Fruit fly (Drosophila melanogaster) Kc167 (cell line): Measurements from ENCODE around the gene CG14420.

ENCODE experiments used
- Myc ChIP-seq: fragments of >200 bp; optimal IDR thresholded peaks from 2 replicates; lab custom pipeline; 2017; ENCODE audit warnings: missing external identifiers
- Sin3A ChIP-seq: fragments of >200 bp; optimal IDR thresholded peaks from 2 replicates; lab custom pipeline; 2018; ENCODE audit warnings: missing external identifiers
- h ChIP-seq: fragments of >200 bp; optimal IDR thresholded peaks from 3 replicates; lab custom pipeline; 2018; ENCODE audit warnings: missing external identifiers
- insv ChIP-seq: fragments of >200 bp; optimal IDR thresholded peaks from 3 replicates; lab custom pipeline; 2018; ENCODE audit warnings: missing external identifiers
- psq ChIP-seq: fragments of >200 bp; optimal IDR thresholded peaks from 2 replicates; lab custom pipeline; 2017; ENCODE audit warnings: missing external identifiers
- ttk ChIP-seq: sonication (Bioruptor generic); optimal IDR thresholded peaks from 2 replicates; lab custom pipeline; 2017; ENCODE audit warnings: missing external identifiers

The CG14420 gene

DNA sequence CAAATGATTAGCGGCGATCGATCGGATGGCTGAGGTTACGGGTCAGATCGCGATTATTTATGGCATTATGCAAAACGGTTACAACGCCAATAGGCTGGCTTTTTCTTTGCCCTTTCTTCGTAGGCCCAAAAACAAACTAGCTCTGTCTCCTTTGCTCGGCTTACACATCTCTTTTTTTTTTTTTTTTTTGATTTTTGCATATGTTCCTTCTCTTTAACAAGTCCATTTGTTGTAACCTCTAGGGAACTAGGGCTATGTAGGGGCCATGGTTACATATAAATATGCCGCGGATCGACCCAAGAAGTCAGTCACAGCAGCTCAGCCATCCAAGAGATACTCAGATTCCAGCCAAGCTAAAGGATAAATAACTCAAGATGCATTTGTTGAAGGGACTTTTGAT is 2.5 kb downstream of the CG14420 start, which contains the start of gene CG14421:
Gene CG14421 (plus strand): TSS at position 301 of the 400 bp plus-strand sequence.
- TF ChIP-seq ttk (lab: Kevin White, UChicago) (no peak), h (lab: Kevin White, UChicago) (no peak), Sin3A (lab: Kevin White, UChicago) (no peak)

DNA sequence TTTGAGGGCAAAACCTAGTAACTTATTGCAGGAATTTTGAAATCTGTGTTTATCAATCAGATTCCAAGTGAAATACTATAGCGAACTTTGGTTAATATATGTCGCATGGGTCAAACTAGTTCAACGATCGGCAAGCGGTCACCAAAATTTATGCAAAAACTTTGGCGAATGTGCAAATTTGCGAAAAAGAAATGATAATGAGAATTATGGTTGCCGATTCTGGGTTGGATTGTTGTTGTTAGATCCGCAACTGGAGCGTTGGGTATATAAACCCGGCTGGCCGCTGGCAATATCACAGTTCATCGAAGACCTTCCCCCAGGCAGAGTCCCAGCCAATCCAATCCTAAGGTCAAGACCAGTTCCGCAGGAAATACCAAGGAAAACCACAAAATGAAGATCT is 4.4 kb downstream of the CG14420 start, which contains the start of gene CG14422:
Gene CG14422 (plus strand): TSS at position 301 of the 400 bp plus-strand sequence.
- TF ChIP-seq ttk (lab: Kevin White, UChicago) (no peak), Myc (lab: Kevin White, UChicago) (no peak), insv (lab: Kevin White, UChicago) (no peak), Sin3A (lab: Kevin White, UChicago) (no peak), h (lab: Kevin White, UChicago) (no peak), psq (lab: Kevin White, UChicago) (no peak)

DNA sequence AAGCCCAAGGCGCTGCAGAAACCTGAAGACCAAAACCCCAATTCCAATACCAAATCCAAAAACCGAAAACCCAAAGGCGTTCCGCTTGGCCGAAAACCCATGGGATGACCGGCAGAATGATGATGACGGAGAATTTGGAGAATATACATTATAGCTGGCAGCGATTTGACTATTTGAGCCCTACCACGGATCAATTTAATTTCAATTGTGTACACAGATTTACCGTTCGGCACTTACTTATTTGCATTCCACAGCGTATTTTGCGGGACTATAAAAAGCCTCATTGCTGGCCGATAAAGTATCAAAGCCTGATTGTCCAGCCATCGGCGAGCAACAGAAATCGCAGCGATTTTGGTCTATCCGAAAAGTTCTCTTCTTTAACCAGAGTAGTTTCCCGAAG is 6.4 kb downstream of the CG14420 start, which contains the start of gene CG14423:
Gene CG14423 (plus strand): TSS at position 301 of the 400 bp plus-strand sequence.
- TF ChIP-seq psq (lab: Kevin White, UChicago), result no peak
- no peak for TF ChIP-seq Myc (lab: Kevin White, UChicago)
- no peak for TF ChIP-seq Sin3A (lab: Kevin White, UChicago)
- TF ChIP-seq h (lab: Kevin White, UChicago), result no peak
- no peak for TF ChIP-seq ttk (lab: Kevin White, UChicago)
- TF ChIP-seq insv (lab: Kevin White, UChicago), result no peak

- TF ChIP-seq Myc (lab: Kevin White, UChicago), result no peak
- no peak for TF ChIP-seq ttk (lab: Kevin White, UChicago)
- no peak for TF ChIP-seq psq (lab: Kevin White, UChicago)
- TF ChIP-seq insv (lab: Kevin White, UChicago), result no peak
- no peak for TF ChIP-seq Sin3A (lab: Kevin White, UChicago)
These were observed 8.1 kb downstream of the CG14420 start, which contains the start of gene CG17959 for dm6 chrX:2946794-2947193. Gene CG17959 (plus strand): TSS chrX:2947094.

DNA sequence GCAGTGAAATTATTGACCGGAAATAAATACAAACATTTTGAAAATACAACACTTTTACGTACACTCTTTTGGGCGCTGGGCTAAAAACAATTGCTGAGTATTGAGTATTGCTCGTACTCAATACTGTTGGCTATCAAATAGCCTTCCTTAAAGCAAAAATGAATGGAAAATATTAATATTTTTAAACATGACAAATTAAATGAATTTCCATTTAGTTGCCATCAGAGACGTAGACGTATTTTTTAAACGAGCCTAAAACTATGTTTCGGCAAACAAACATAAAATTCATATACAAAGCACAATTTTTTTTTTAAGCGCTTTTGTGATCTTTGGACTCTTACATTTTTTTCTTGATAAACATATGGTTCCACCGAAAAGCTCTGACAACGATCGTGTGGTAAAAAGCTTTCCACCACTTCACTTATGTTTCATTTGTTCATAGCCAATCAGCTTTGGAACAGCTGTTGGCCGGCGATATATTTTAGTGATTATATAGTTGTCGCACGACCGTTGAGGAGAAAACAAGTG is 9.0 kb downstream of the CG14420 start, which contains the start of gene CG3603:
Gene CG3603 (plus strand): TSS at position 490 of the 528 bp plus-strand sequence.
- no peak for TF ChIP-seq Sin3A (lab: Kevin White, UChicago)
- no peak for TF ChIP-seq Myc (lab: Kevin White, UChicago)
- TF ChIP-seq ttk (lab: Kevin White, UChicago), result no peak
- no peak for TF ChIP-seq h (lab: Kevin White, UChicago)
- TF ChIP-seq insv (lab: Kevin White, UChicago), result no peak
- no peak for TF ChIP-seq psq (lab: Kevin White, UChicago)

DNA sequence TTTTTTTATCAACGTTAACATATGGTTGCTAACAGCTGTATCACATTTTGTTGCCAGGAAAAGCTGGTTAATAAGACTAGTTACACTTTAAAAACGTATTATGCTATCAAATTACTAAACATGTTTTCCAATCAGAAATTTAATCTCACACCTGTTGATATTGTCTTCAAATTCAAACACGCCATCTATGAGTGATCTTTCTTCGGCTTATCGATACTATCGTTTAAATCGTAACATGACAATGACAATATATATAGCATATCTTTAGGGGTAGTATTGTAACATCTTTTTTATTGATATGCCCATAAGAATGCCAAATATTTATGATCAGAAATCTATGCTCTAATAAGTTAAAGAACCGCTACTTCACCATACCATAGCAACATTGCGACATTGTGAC is 10.5 kb downstream of the CG14420 start:
- TF ChIP-seq Myc (lab: Kevin White, UChicago) (no peak), psq (lab: Kevin White, UChicago) (no peak)

dm6 chrX:2951637-2952036 is 13.0 kb downstream of the CG14420 start:
- TF ChIP-seq ttk (lab: Kevin White, UChicago) (no peak), psq (lab: Kevin White, UChicago) (no peak), h (lab: Kevin White, UChicago) (no peak), Myc (lab: Kevin White, UChicago) (no peak), insv (lab: Kevin White, UChicago) (no peak)

DNA sequence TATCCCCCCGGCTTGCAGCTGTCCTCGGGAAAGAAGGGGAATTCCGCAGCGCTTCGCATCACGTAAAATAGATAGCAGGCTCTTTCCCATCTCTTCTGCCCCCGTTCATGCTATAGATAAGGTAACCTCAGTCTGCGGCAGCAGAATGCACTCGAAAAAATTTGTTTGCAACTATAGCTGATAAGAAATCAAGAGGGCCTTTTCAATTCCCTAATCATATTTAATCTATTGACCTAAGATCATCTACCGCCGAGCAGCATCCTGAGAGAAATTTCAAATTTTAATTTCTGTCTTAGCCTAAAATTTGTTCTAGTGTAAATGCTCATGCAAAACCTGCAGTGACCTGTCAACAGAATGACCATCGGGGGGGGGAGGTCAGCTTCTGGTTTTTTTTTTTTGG is 18.0 kb downstream of the CG14420 start:
- no peak for TF ChIP-seq insv (lab: Kevin White, UChicago)
- no peak for TF ChIP-seq ttk (lab: Kevin White, UChicago)
- no peak for TF ChIP-seq h (lab: Kevin White, UChicago)
- TF ChIP-seq Sin3A (lab: Kevin White, UChicago), result no peak
- TF ChIP-seq Myc (lab: Kevin White, UChicago), result no peak
- TF ChIP-seq psq (lab: Kevin White, UChicago), result no peak

dm6 chrX:2963171-2963570 is 24.5 kb downstream of the CG14420 start:
- TF ChIP-seq insv (lab: Kevin White, UChicago) (no peak), psq (lab: Kevin White, UChicago) (no peak), Sin3A (lab: Kevin White, UChicago) (no peak), Myc (lab: Kevin White, UChicago) (no peak), h (lab: Kevin White, UChicago) (no peak), ttk (lab: Kevin White, UChicago) (no peak)

DNA sequence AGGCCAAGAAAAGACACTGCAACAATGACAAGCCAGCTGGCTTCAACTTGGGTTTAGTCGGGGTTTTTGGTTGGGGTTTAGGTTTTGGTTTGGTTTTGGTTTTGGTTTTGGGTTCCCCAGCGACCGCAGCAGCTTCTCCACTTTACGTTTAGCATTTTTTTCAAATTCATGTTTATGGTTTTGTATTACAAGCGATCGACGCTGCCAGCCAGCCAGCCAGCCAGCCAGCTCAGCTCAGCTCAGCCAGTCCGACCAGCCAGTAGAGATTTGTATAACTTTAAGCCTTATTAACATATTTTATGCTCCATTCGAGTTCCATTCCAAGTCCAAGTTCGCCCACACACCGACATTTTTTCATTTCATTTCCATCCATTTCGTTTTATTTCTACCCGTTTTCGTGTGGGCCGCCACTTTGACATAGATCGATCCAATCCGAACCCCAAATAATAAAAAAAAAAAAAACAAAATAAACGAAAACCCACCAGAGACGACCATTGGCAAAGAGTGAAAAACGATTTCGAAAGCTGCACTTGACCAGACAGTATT is 25.2 kb downstream of the CG14420 start:
- TF ChIP-seq Sin3A (lab: Kevin White, UChicago) (no peak), insv (lab: Kevin White, UChicago) (no peak), psq (lab: Kevin White, UChicago) (no peak), ttk (lab: Kevin White, UChicago) (no peak), Myc (lab: Kevin White, UChicago) (no peak), h (lab: Kevin White, UChicago) (no peak)

dm6 chrX:2964678-2965231 is 26.1 kb downstream of the CG14420 start:
- TF ChIP-seq Myc (lab: Kevin White, UChicago), result no peak
- no peak for TF ChIP-seq Sin3A (lab: Kevin White, UChicago)
- TF ChIP-seq psq (lab: Kevin White, UChicago), result no peak
- no peak for TF ChIP-seq ttk (lab: Kevin White, UChicago)
- no peak for TF ChIP-seq h (lab: Kevin White, UChicago)
